Fruit fly (Drosophila melanogaster): ENCODE measurements around the gene CG5860.

Gene CG5860

DNA sequence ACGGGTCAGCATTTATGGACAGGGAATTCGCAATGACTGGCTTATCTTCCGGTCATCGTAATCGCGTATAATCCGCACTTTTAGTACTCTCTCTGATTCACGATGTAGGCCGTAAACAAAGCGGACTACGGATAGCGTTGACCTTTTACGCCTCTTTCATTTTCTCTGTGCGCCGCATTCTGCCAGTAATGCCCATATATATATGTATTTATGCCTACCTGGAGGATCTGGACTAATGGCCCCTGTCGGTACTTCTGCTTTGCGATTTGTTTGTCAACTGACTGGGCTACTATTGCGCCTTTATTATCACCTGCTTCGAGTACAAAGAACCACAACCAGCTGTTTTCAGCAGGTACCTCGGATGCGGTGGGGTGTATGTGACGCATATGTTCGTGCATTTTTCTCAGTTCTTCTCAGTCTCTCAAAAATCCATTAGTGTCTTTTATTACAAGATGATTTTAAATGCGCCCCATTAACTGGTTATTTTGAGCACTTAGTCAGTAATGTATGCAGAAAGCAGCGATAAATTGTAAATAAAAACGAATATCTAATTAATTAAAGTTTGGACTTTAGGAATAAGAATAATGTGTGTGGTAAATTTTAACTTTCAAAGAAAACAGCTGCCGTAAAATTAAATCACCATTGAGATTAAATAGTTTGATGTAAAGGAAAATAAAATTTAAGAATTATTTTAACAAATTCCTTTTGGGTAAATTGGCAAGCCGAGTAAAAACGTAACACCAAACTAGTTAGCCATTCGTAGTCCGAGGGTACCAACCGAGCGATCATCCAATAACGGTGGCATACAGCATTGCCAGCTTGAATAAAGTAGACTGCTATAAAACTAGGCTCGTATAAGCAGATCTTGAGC lies 14.9 kb upstream of the CG5860 start, which contains the start of gene CREG (continued):
- TF ChIP-seq CG15479 (GFP tag; optimal IDR thresholded peaks at IDR 0.05): peak; percentile 95
- TF ChIP-seq CG12299 (tag; optimal IDR thresholded peaks at IDR 0.05): no peak
- peak; percentile 18 for TF ChIP-seq CG16815 (GFP tag; optimal IDR thresholded peaks at IDR 0.05)
- no peak for TF ChIP-seq zfh2 (GFP tag; optimal IDR thresholded peaks at IDR 0.05)
- TF ChIP-seq CG10462 (GFP tag; optimal IDR thresholded peaks at IDR 0.05): no peak
- no peak for TF ChIP-seq klu (GFP tag; IDR thresholded peaks at IDR 0.05)
- no peak for TF ChIP-seq CG1832 (GFP tag; optimal IDR thresholded peaks at IDR 0.05)
- no peak for TF ChIP-seq wdn (GFP tag; IDR thresholded peaks at IDR 0.05)
- no peak for TF ChIP-seq dati (GFP tag; IDR thresholded peaks at IDR 0.05)
- no peak for TF ChIP-seq Eip74EF (GFP tag; optimal IDR thresholded peaks at IDR 0.05)
- no peak for TF ChIP-seq ftz-f1 (GFP tag; optimal IDR thresholded peaks at IDR 0.05)
- TF ChIP-seq CG7556 (GFP tag; optimal IDR thresholded peaks at IDR 0.05): peak; percentile 28
- no peak for TF ChIP-seq Nf-YA (GFP tag; IDR thresholded peaks at IDR 0.05)
- TF ChIP-seq HmgD (GFP tag; optimal IDR thresholded peaks at IDR 0.05): no peak
- no peak for TF ChIP-seq CG17359 (tag; optimal IDR thresholded peaks at IDR 0.05)
- no peak for TF ChIP-seq CG4328 (GFP tag; optimal IDR thresholded peaks at IDR 0.05)
- TF ChIP-seq Dp (GFP tag; optimal IDR thresholded peaks at IDR 0.05): no peak
- 0 out of 3 replicates have a peak, but pooled peaks have one; percentile 38 for TF ChIP-seq zfh1 (GFP tag; IDR thresholded peaks at IDR 0.05)
- no peak for TF ChIP-seq Abd-B (GFP tag; optimal IDR thresholded peaks at IDR 0.05)
- TF ChIP-seq sim (GFP tag; IDR thresholded peaks at IDR 0.05): no peak
- no peak for TF ChIP-seq Pdp1 (GFP tag; optimal IDR thresholded peaks at IDR 0.05)
- peak; percentile 17 for TF ChIP-seq CG10543 (GFP tag; optimal IDR thresholded peaks at IDR 0.05)
- no peak for TF ChIP-seq NK7.1 (GFP tag; optimal IDR thresholded peaks at IDR 0.05)
- no peak for TF ChIP-seq Ets97D (GFP tag; optimal IDR thresholded peaks at IDR 0.05)
- no peak for TF ChIP-seq CG7963 (GFP tag; IDR thresholded peaks at IDR 0.05; ENCODE audit: partially characterized antibody)
- no peak for TF ChIP-seq Hand (GFP tag; optimal IDR thresholded peaks at IDR 0.05)
- TF ChIP-seq CG7786 (GFP tag; optimal IDR thresholded peaks at IDR 0.05): no peak
- no peak for TF ChIP-seq zf30C (GFP tag; optimal IDR thresholded peaks at IDR 0.05)
- TF ChIP-seq CG7271 (tag; optimal IDR thresholded peaks at IDR 0.05): no peak
- TF ChIP-seq sqz (GFP tag; optimal IDR thresholded peaks at IDR 0.05): no peak
- TF ChIP-seq CrebB (tag; optimal IDR thresholded peaks at IDR 0.05): no peak
- peak; percentile 52 for TF ChIP-seq gem (tag; optimal IDR thresholded peaks at IDR 0.05)
- no peak for TF ChIP-seq her (GFP tag; optimal IDR thresholded peaks at IDR 0.05)
- peak; percentile 47 for TF ChIP-seq CG9437 (GFP tag; optimal IDR thresholded peaks at IDR 0.05)
- no peak for TF ChIP-seq CG13287 (GFP tag; IDR thresholded peaks at IDR 0.05; ENCODE audit: partially characterized antibody)
- TF ChIP-seq Spps (tag; optimal IDR thresholded peaks at IDR 0.05): no peak
- peak; percentile 20 for TF ChIP-seq CG12659 (GFP tag; optimal IDR thresholded peaks at IDR 0.05)
- TF ChIP-seq exex (tag; optimal IDR thresholded peaks at IDR 0.05): no peak
- no peak for TF ChIP-seq CG18764 (GFP tag; optimal IDR thresholded peaks at IDR 0.05)
- TF ChIP-seq psq (GFP tag; optimal IDR thresholded peaks at IDR 0.05): no peak
- TF ChIP-seq CG8388 (GFP tag; optimal IDR thresholded peaks at IDR 0.05): no peak
- TF ChIP-seq zen2 (GFP tag; IDR thresholded peaks at IDR 0.05; ENCODE audit: partially characterized antibody): no peak
- TF ChIP-seq CG3726 (GFP tag; IDR thresholded peaks at IDR 0.05): no peak
- no peak for TF ChIP-seq hb (GFP tag; IDR thresholded peaks at IDR 0.05; ENCODE audit: partially characterized antibody)
- TF ChIP-seq shn (GFP tag; optimal IDR thresholded peaks at IDR 0.05): no peak
- no peak for TF ChIP-seq bbx (GFP tag; IDR thresholded peaks at IDR 0.05; ENCODE audit: partially characterized antibody)
- no peak for TF ChIP-seq CG1647 (GFP tag; optimal IDR thresholded peaks at IDR 0.05)
- TF ChIP-seq Ets65A (GFP tag): peak; percentile 2

All from whole organism, embryonic.